Fruit fly (Drosophila melanogaster): ENCODE data around the gene nrv1.
A peak's percentile ranks its signal among the peaks of the same experiment; 100 is the strongest.

nrv1 gene

dm6 chr2L:6794956-6795522 lies 8.4 kb upstream of the nrv1 start (continued):
- TF ChIP-seq CG4404 (GFP tag; IDR thresholded peaks at IDR 0.05): no peak
- TF ChIP-seq TFAM (GFP tag; optimal IDR thresholded peaks at IDR 0.05): no peak
- TF ChIP-seq CG10147 (GFP tag; optimal IDR thresholded peaks at IDR 0.05): peak; percentile 45
- TF ChIP-seq prd (optimal IDR thresholded peaks at IDR 0.05): no peak
- peak; percentile 52; the same call in 2 of the 3 replicates for TF ChIP-seq prd (GFP tag; IDR thresholded peaks at IDR 0.05)
- TF ChIP-seq CG18011 (GFP tag; optimal IDR thresholded peaks at IDR 0.05): no peak
- TF ChIP-seq hth (optimal IDR thresholded peaks at IDR 0.05): no peak
- no peak for TF ChIP-seq maf-S (GFP tag; optimal IDR thresholded peaks at IDR 0.05)
- TF ChIP-seq ems (GFP tag; optimal IDR thresholded peaks at IDR 0.05): peak; percentile 38
- no peak for TF ChIP-seq cad (GFP tag; optimal IDR thresholded peaks at IDR 0.05)
- peak; percentile 35 for TF ChIP-seq fd96Cb (tag; optimal IDR thresholded peaks at IDR 0.05)
- TF ChIP-seq oc (tag; optimal IDR thresholded peaks at IDR 0.05): no peak
- no peak for TF ChIP-seq gfzf (GFP tag; optimal IDR thresholded peaks at IDR 0.05)
- peak; percentile 31 for TF ChIP-seq dmrt11E (tag; optimal IDR thresholded peaks at IDR 0.05)
- peak; percentile 25 for TF ChIP-seq CG2712 (tag; optimal IDR thresholded peaks at IDR 0.05)
- TF ChIP-seq bowl (GFP tag; IDR thresholded peaks at IDR 0.05): 0 out of 2 replicates have a peak, but pooled peaks have one; percentile 26
- no peak for TF ChIP-seq ewg (GFP tag; optimal IDR thresholded peaks at IDR 0.05)
- peak; percentile 8 for TF ChIP-seq Camta (GFP tag; optimal IDR thresholded peaks at IDR 0.05)
- peak; percentile 8 for TF ChIP-seq repo (GFP tag; optimal IDR thresholded peaks at IDR 0.05)
- TF ChIP-seq CG13296 (GFP tag; optimal IDR thresholded peaks at IDR 0.05): no peak
- peak; percentile 24 for TF ChIP-seq CG13624 (GFP tag; optimal IDR thresholded peaks at IDR 0.05)
- no peak for TF ChIP-seq pzg (GFP tag; optimal IDR thresholded peaks at IDR 0.05)
- no peak for TF ChIP-seq CG4360 (GFP tag; IDR thresholded peaks at IDR 0.05)
- TF ChIP-seq sd (tag; optimal IDR thresholded peaks at IDR 0.05): peak; percentile 52
- TF ChIP-seq CG12659 (GFP tag; optimal IDR thresholded peaks at IDR 0.05): peak; percentile 15
- TF ChIP-seq Blimp-1 (GFP tag; optimal IDR thresholded peaks at IDR 0.05): peak; percentile 5
- peak; percentile 52; the same call in 2 of the 3 replicates for TF ChIP-seq row (GFP tag; IDR thresholded peaks at IDR 0.05)
- TF ChIP-seq Meics (GFP tag; optimal IDR thresholded peaks at IDR 0.05): peak; percentile 56
- TF ChIP-seq CG30403 (GFP tag; optimal IDR thresholded peaks at IDR 0.05): peak; percentile 30
- TF ChIP-seq CG1529 (GFP tag; optimal IDR thresholded peaks at IDR 0.05): no peak
- TF ChIP-seq ci (GFP tag; IDR thresholded peaks at IDR 0.05): no peak
- TF ChIP-seq H2.0 (GFP tag; IDR thresholded peaks at IDR 0.05): peak; percentile 9; the same call in 1 of the 2 replicates
- 0 out of 2 replicates have a peak, but pooled peaks have one; percentile 18 for TF ChIP-seq HLH3B (GFP tag; IDR thresholded peaks at IDR 0.05)
- 0 out of 2 replicates have a peak, but pooled peaks have one; percentile 8 for TF ChIP-seq MBD-R2 (GFP tag; IDR thresholded peaks at IDR 0.05)
- peak; percentile 24 for TF ChIP-seq Side (GFP tag; optimal IDR thresholded peaks at IDR 0.05)
- peak; percentile 59 for TF ChIP-seq slbo (GFP tag; IDR thresholded peaks at IDR 0.05)
- TF ChIP-seq CG4707 (GFP tag; optimal IDR thresholded peaks at IDR 0.05): peak; percentile 55
- TF ChIP-seq run (tag; optimal IDR thresholded peaks at IDR 0.05): no peak
- TF ChIP-seq CG32772 (GFP tag; IDR thresholded peaks at IDR 0.05): peak; percentile 42; the same call in 1 of the 2 replicates
- TF ChIP-seq Hsf (GFP tag; optimal IDR thresholded peaks at IDR 0.05): no peak
- no peak for TF ChIP-seq rib (GFP tag; IDR thresholded peaks at IDR 0.05)
- peak; percentile 21 for TF ChIP-seq shn (GFP tag; optimal IDR thresholded peaks at IDR 0.05)
- TF ChIP-seq Doc2 (GFP tag; IDR thresholded peaks at IDR 0.05): no peak
- TF ChIP-seq lab (GFP tag; optimal IDR thresholded peaks at IDR 0.05): peak; percentile 46
- TF ChIP-seq MTF-1 (GFP tag; optimal IDR thresholded peaks at IDR 0.05; ENCODE audit: borderline replicate concordance): no peak
- peak; percentile 32 for TF ChIP-seq CG7839 (tag; optimal IDR thresholded peaks at IDR 0.05)
- TF ChIP-seq CG32767 (GFP tag; IDR thresholded peaks at IDR 0.05): peak; percentile 54; the same call in 1 of the 2 replicates
- TF ChIP-seq CG10543 (GFP tag; optimal IDR thresholded peaks at IDR 0.05): peak; percentile 29
- peak; percentile 79 for TF ChIP-seq abd-A (tag; optimal IDR thresholded peaks at IDR 0.05)
- TF ChIP-seq gro (GFP tag; optimal IDR thresholded peaks at IDR 0.05): no peak
